Fruit fly (Drosophila melanogaster) whole organism, prepupa: Measurements from ENCODE around the gene CG8461.

ENCODE experiments used
- Blimp-1 ChIP-seq: fragments of 200-800 bp; sonication (Bioruptor generic); optimal IDR thresholded peaks from 3 replicates; lab custom pipeline; 2017; ENCODE audit warnings: missing biosample characterization, missing genetic modification characterization, mild to moderate bottlenecking, moderate library complexity, missing genetic modification reagents
- CG10631 ChIP-seq: fragments of 200-800 bp; sonication (Bioruptor generic); optimal IDR thresholded peaks from 2 replicates; lab custom pipeline; 2016; ENCODE audit warnings: missing biosample characterization, missing genetic modification characterization
- CG11762 ChIP-seq: fragments of 200-800 bp; sonication (Bioruptor generic); optimal IDR thresholded peaks from 3 replicates; lab custom pipeline; 2016; ENCODE audit warnings: missing biosample characterization, missing genetic modification characterization; ENCODE audit not compliant: insufficient read depth
- CG15336 ChIP-seq: fragments of 200-800 bp; sonication (Bioruptor generic); IDR thresholded peaks from 2 replicates; pipeline ENCODE4 v1.3.6; 2022; ENCODE audit warnings: missing biosample characterization, missing genetic modification characterization
- CG1621 ChIP-seq: fragments of 200-800 bp; sonication (Bioruptor generic); optimal IDR thresholded peaks from 3 replicates; lab custom pipeline; 2018; ENCODE audit warnings: missing biosample characterization, mild to moderate bottlenecking, missing genetic modification characterization
- CG16779 ChIP-seq: fragments of 200-800 bp; sonication (Bioruptor generic); optimal IDR thresholded peaks from 3 replicates; lab custom pipeline; 2017; ENCODE audit warnings: missing biosample characterization, mild to moderate bottlenecking, missing genetic modification characterization
- CG3032 ChIP-seq: fragments of 200-800 bp; optimal IDR thresholded peaks from 2 replicates; lab custom pipeline; 2019; ENCODE audit warnings: missing biosample characterization, mild to moderate bottlenecking, missing genetic modification characterization, moderate library complexity
- CG32006 ChIP-seq: fragments of 200-800 bp; sonication (Bioruptor generic); optimal IDR thresholded peaks from 3 replicates; lab custom pipeline; 2017; ENCODE audit warnings: missing biosample characterization, mild to moderate bottlenecking, missing genetic modification characterization
- CG34406 ChIP-seq: fragments of 200-800 bp; sonication (Bioruptor generic); optimal IDR thresholded peaks from 3 replicates; lab custom pipeline; 2016; ENCODE audit warnings: missing biosample characterization, missing genetic modification characterization
- CG3919 ChIP-seq: fragments of 200-800 bp; sonication (Bioruptor generic); optimal IDR thresholded peaks from 3 replicates; lab custom pipeline; 2016; ENCODE audit warnings: missing biosample characterization, missing genetic modification characterization
- CG4318 ChIP-seq: fragments of 200-800 bp; sonication (Bioruptor generic); optimal IDR thresholded peaks from 3 replicates; lab custom pipeline; 2017; ENCODE audit warnings: missing biosample characterization, mild to moderate bottlenecking, missing genetic modification characterization
- CG6163 ChIP-seq: fragments of 200-800 bp; sonication (Bioruptor generic); IDR thresholded peaks from 3 replicates; pipeline ENCODE4 v1.3.6; 2022; ENCODE audit warnings: missing biosample characterization, missing genetic modification characterization
- CG6276 ChIP-seq: fragments of 200-800 bp; sonication (Bioruptor generic); optimal IDR thresholded peaks from 2 replicates; lab custom pipeline; 2017; ENCODE audit warnings: missing biosample characterization, mild to moderate bottlenecking, missing genetic modification characterization
- CG6792 ChIP-seq: fragments of 200-800 bp; sonication (Bioruptor generic); optimal IDR thresholded peaks from 3 replicates; lab custom pipeline; 2016; ENCODE audit warnings: missing biosample characterization, missing genetic modification characterization
- CG7368 ChIP-seq: fragments of 200-800 bp; sonication (Bioruptor generic); optimal IDR thresholded peaks from 3 replicates; lab custom pipeline; 2016; ENCODE audit warnings: missing biosample characterization, missing genetic modification characterization
- CG8119 ChIP-seq: fragments of 200-800 bp; sonication (Bioruptor generic); IDR thresholded peaks from 3 replicates; pipeline ENCODE4 v1.3.6; 2022; ENCODE audit warnings: missing biosample characterization, missing genetic modification characterization
- CG8319 ChIP-seq: fragments of 200-800 bp; sonication (Bioruptor generic); optimal IDR thresholded peaks from 3 replicates; lab custom pipeline; 2016; ENCODE audit warnings: missing biosample characterization, missing genetic modification characterization
- Eip75B ChIP-seq: fragments of 200-800 bp; sonication (Bioruptor generic); optimal IDR thresholded peaks from 3 replicates; lab custom pipeline; 2016; ENCODE audit warnings: missing biosample characterization, missing genetic modification characterization
- Eip78C ChIP-seq: fragments of 200-800 bp; sonication (Bioruptor generic); peaks from one replicate; lab custom pipeline; 2016; ENCODE audit warnings: missing biosample characterization, missing genetic modification characterization
- Eip93F ChIP-seq: fragments of 200-800 bp; sonication (Bioruptor generic); optimal IDR thresholded peaks from 2 replicates; lab custom pipeline; 2016; ENCODE audit warnings: missing biosample characterization, mild to moderate bottlenecking, missing genetic modification characterization
- Ets21C ChIP-seq: fragments of 200-800 bp; sonication (Bioruptor generic); optimal IDR thresholded peaks from 3 replicates; lab custom pipeline; 2016; ENCODE audit warnings: missing biosample characterization, missing genetic modification characterization
- Ets96B ChIP-seq: fragments of 200-800 bp; optimal IDR thresholded peaks from 2 replicates; lab custom pipeline; 2019; ENCODE audit warnings: missing biosample characterization, mild to moderate bottlenecking, missing genetic modification characterization, moderate library complexity
- Gug ChIP-seq: fragments of 200-800 bp; sonication (Bioruptor generic); IDR thresholded peaks from 2 replicates; pipeline ENCODE4 v1.3.6; 2022; ENCODE audit warnings: missing biosample characterization, missing genetic modification characterization
- Hr38 ChIP-seq: sonication (Bioruptor generic); optimal IDR thresholded peaks from 2 replicates; lab custom pipeline; 2016; ENCODE audit warnings: missing biosample characterization, missing genetic modification characterization
- Hr39 ChIP-seq: fragments of 200-800 bp; sonication (Bioruptor generic); optimal IDR thresholded peaks from 2 replicates; lab custom pipeline; 2016; ENCODE audit warnings: missing biosample characterization, missing genetic modification characterization
- Hr4 ChIP-seq: fragments of 200-800 bp; sonication (Bioruptor generic); optimal IDR thresholded peaks from 3 replicates; lab custom pipeline; 2016; ENCODE audit warnings: missing biosample characterization, missing genetic modification characterization
- Lpt ChIP-seq: fragments of 200-800 bp; sonication (Bioruptor generic); optimal IDR thresholded peaks from 3 replicates; lab custom pipeline; 2016; ENCODE audit warnings: missing biosample characterization, missing genetic modification characterization
- Met ChIP-seq: fragments of 200-800 bp; sonication (Bioruptor generic); optimal IDR thresholded peaks from 3 replicates; lab custom pipeline; 2016; ENCODE audit warnings: missing biosample characterization, missing genetic modification characterization
- Smox ChIP-seq: fragments of 200-800 bp; sonication (Bioruptor generic); optimal IDR thresholded peaks from 3 replicates; lab custom pipeline; 2016; ENCODE audit warnings: missing biosample characterization, missing genetic modification characterization
- Sox102F ChIP-seq: fragments of 200-800 bp; sonication (Bioruptor generic); optimal IDR thresholded peaks from 2 replicates; lab custom pipeline; 2016; ENCODE audit warnings: missing biosample characterization, mild to moderate bottlenecking, missing genetic modification characterization
- Sox14 ChIP-seq: fragments of 200-800 bp; sonication (Bioruptor generic); optimal IDR thresholded peaks from 3 replicates; lab custom pipeline; 2016; ENCODE audit warnings: missing biosample characterization, missing genetic modification characterization
- Sox15 ChIP-seq: fragments of 200-800 bp; sonication (Bioruptor generic); optimal IDR thresholded peaks from 3 replicates; lab custom pipeline; 2016; ENCODE audit warnings: missing biosample characterization, missing genetic modification characterization
- achi ChIP-seq: fragments of 200-800 bp; sonication (Bioruptor generic); optimal IDR thresholded peaks from 3 replicates; lab custom pipeline; 2016; ENCODE audit warnings: missing biosample characterization, missing genetic modification characterization
- cyc ChIP-seq: fragments of 200-800 bp; sonication (Bioruptor generic); optimal IDR thresholded peaks from 3 replicates; lab custom pipeline; 2016; ENCODE audit warnings: missing biosample characterization, missing genetic modification characterization
- dac ChIP-seq: fragments of 200-800 bp; sonication (Bioruptor generic); optimal IDR thresholded peaks from 2 replicates; lab custom pipeline; 2017; ENCODE audit warnings: missing biosample characterization, mild to moderate bottlenecking, missing genetic modification characterization
- eg ChIP-seq: fragments of 200-800 bp; sonication (Bioruptor generic); IDR thresholded peaks from 3 replicates; pipeline ENCODE4 v1.3.6; 2022; ENCODE audit warnings: missing biosample characterization, missing genetic modification characterization
- esn ChIP-seq: fragments of 200-800 bp; sonication (Bioruptor generic); optimal IDR thresholded peaks from 2 replicates; lab custom pipeline; 2016; ENCODE audit warnings: missing biosample characterization, mild to moderate bottlenecking, missing genetic modification characterization, moderate library complexity
- fd59A ChIP-seq: fragments of 200-800 bp; sonication (Bioruptor generic); optimal IDR thresholded peaks from 2 replicates; lab custom pipeline; 2017; ENCODE audit warnings: missing biosample characterization, mild to moderate bottlenecking, missing genetic modification characterization, missing genetic modification reagents
- fd85E ChIP-seq: fragments of 200-800 bp; sonication (Bioruptor generic); optimal IDR thresholded peaks from 3 replicates; lab custom pipeline; 2016; ENCODE audit warnings: missing biosample characterization, missing genetic modification characterization
- fkh ChIP-seq: fragments of 200-800 bp; sonication (Bioruptor generic); optimal IDR thresholded peaks from 3 replicates; lab custom pipeline; 2017; ENCODE audit warnings: missing biosample characterization, mild to moderate bottlenecking, missing genetic modification characterization, moderate library complexity
- lz ChIP-seq: fragments of 200-800 bp; sonication (Bioruptor generic); optimal IDR thresholded peaks from 3 replicates; lab custom pipeline; 2016; ENCODE audit warnings: missing biosample characterization, missing genetic modification characterization
- net ChIP-seq: fragments of 200-800 bp; sonication (Bioruptor generic); optimal IDR thresholded peaks from 3 replicates; lab custom pipeline; 2016; ENCODE audit warnings: missing biosample characterization, missing genetic modification characterization
- pdm3 ChIP-seq: fragments of 200-800 bp; sonication (Bioruptor generic); optimal IDR thresholded peaks from 3 replicates; lab custom pipeline; 2016; ENCODE audit warnings: missing biosample characterization, missing genetic modification characterization
- salr ChIP-seq, 2 experiments: fragments of 200-800 bp; sonication (Bioruptor generic); optimal IDR thresholded peaks; 3 replicates each; lab custom pipeline; 2016 to 2018; ENCODE audit warnings: missing biosample characterization in 2 of 2, missing genetic modification characterization in 2 of 2, mild to moderate bottlenecking in 1 of 2
- spab ChIP-seq: fragments of 200-800 bp; sonication (Bioruptor generic); optimal IDR thresholded peaks from 2 replicates; lab custom pipeline; 2017; ENCODE audit warnings: missing biosample characterization, mild to moderate bottlenecking, missing genetic modification characterization, missing genetic modification reagents
- ss ChIP-seq, 2 experiments: fragments of 200-800 bp; sonication (Bioruptor generic); optimal IDR thresholded peaks; 2 replicates in 1 of 2; 3 replicates in 1 of 2; lab custom pipeline; 2017 to 2018; ENCODE audit warnings: mild to moderate bottlenecking in 2 of 2, missing biosample characterization in 2 of 2, missing genetic modification characterization in 2 of 2, moderate library complexity in 1 of 2
- svp ChIP-seq: fragments of 200-800 bp; sonication (Bioruptor generic); peaks from one replicate; lab custom pipeline; 2016; ENCODE audit warnings: missing biosample characterization, missing genetic modification characterization
- topi ChIP-seq: fragments of 200-800 bp; sonication (Bioruptor generic); optimal IDR thresholded peaks from 3 replicates; lab custom pipeline; 2016; ENCODE audit warnings: missing biosample characterization, missing genetic modification characterization
- vri ChIP-seq: fragments of 200-800 bp; sonication (Bioruptor generic); optimal IDR thresholded peaks from 3 replicates; lab custom pipeline; 2016; ENCODE audit warnings: missing biosample characterization, mild to moderate bottlenecking, missing genetic modification characterization

Gene CG8461

DNA sequence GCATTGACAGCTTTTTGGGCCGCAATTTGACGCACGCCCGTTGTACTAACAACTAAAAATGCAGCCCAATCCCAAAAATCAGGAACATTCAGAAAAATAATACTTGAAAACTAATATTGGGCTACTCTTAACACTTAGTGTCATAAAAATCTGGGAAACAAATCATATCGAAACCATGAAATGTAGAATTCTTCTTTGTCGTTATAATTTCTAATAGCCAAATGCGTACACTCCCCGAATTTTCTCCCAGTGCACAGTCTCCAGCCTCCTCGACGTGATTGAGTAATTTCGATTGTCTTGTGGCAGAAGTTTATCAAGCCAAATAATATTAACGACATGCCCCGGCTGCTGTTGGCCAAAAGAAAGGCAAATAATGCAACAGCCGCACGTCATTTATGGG lies 19.5 kb downstream of the CG8461 start (continued):
- no peak for TF ChIP-seq Eip93F
- TF ChIP-seq topi (GFP tag; lab: Kevin White, UChicago): peak; percentile 36
- TF ChIP-seq CG6792: peak; percentile 26
- no peak for TF ChIP-seq Gug (GFP tag; lab: Robert Waterston, UW)
- no peak for TF ChIP-seq Sox15 (GFP tag; lab: Kevin White, UChicago)
- TF ChIP-seq salr (GFP tag; optimal IDR thresholded peaks at IDR 0.05; lab: Kevin White, UChicago): no peak
- TF ChIP-seq Met (GFP tag; lab: Kevin White, UChicago): peak; percentile 58
- no peak for TF ChIP-seq fd85E (GFP tag; lab: Kevin White, UChicago)
- no peak for TF ChIP-seq Ets96B (tag; lab: Kevin White, UChicago)
- TF ChIP-seq Ets21C: peak; percentile 14
- peak; percentile 36 for TF ChIP-seq cyc (GFP tag; lab: Kevin White, UChicago)
- TF ChIP-seq Eip78C: peak; percentile 48
- TF ChIP-seq CG32006 (GFP tag; lab: Kevin White, UChicago): no peak
- TF ChIP-seq fkh (GFP tag; lab: Kevin White, UChicago): no peak
- TF ChIP-seq CG15336: no peak

DNA sequence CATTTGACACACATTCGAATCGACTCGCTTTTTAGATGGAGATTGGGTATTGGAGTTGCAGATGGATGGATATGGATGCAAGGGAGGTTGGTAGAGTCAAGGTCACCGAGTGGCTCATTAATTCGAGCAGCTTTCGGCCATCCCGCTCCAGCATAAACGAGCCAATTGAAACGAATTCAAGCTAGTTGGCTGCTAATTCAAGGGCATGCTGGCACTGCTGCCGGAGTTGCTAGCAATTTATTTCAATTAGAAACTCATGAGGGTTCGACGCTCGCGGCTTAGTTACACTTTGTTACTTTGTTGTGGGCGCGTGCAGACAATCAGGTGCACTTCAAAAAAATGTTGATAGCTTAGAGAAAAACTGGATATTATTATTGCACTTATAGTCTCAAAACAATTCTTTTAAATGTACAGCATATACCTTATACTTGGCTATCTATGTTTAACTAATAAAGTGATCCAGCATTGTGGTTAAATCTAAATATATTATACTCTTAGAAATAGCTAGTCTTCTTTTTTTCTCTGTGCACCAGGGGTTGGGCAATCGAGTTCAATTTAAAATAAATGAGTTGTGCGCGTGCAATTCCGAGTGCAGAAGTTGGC lies 21.0 kb downstream of the CG8461 start:
- TF ChIP-seq dac (GFP tag; lab: Kevin White, UChicago) (no peak), fd59A (no peak), Sox15 (GFP tag; lab: Kevin White, UChicago) (no peak), Lpt (no peak), Hr39 (GFP tag; lab: Kevin White, UChicago) (no peak), ss (GFP tag; optimal IDR thresholded peaks at IDR 0.05; lab: Kevin White, UChicago) (no peak), Hr4 (GFP tag; lab: Kevin White, UChicago) (peak; percentile 45), Met (GFP tag; lab: Kevin White, UChicago) (no peak), CG8119 (peak; percentile 39; the same call in 1 of the 3 replicates), svp (GFP tag; lab: Kevin White, UChicago) (peak; percentile 37), CG32006 (GFP tag; lab: Kevin White, UChicago) (peak; percentile 50), Sox102F (no peak), pdm3 (no peak), Eip78C (peak; percentile 54), Sox14 (GFP tag; lab: Kevin White, UChicago) (no peak), Eip75B (no peak), Ets21C (no peak), Gug (GFP tag; lab: Robert Waterston, UW) (no peak), salr (GFP tag; optimal IDR thresholded peaks at IDR 0.05; lab: Kevin White, UChicago) (no peak), esn (GFP tag; lab: Kevin White, UChicago) (no peak), CG11762 (GFP tag; lab: Kevin White, UChicago) (no peak), Blimp-1 (GFP tag; lab: Kevin White, UChicago) (no peak), achi (peak; percentile 14), CG16779 (tag; lab: Kevin White, UChicago) (no peak), CG34406 (GFP tag; lab: Kevin White, UChicago) (no peak), CG8319 (GFP tag; lab: Kevin White, UChicago) (no peak), CG6163 (GFP tag; lab: Robert Waterston, UW) (0 out of 3 replicates have a peak, but pooled peaks have one; percentile 29), eg (GFP tag; lab: Robert Waterston, UW) (0 out of 3 replicates have a peak, but pooled peaks have one; percentile 28), Smox (GFP tag; lab: Kevin White, UChicago) (no peak), vri (no peak), CG4318 (GFP tag; lab: Kevin White, UChicago) (no peak), CG6276 (GFP tag; lab: Kevin White, UChicago) (peak; percentile 20), Eip93F (no peak), fd85E (GFP tag; lab: Kevin White, UChicago) (no peak), CG1621 (tag; lab: Kevin White, UChicago) (no peak), CG7368 (GFP tag; lab: Kevin White, UChicago) (no peak), CG3032 (tag; lab: Kevin White, UChicago) (no peak), lz (GFP tag; lab: Kevin White, UChicago) (no peak), CG3919 (GFP tag; lab: Kevin White, UChicago) (peak; percentile 4), Hr38 (GFP tag; lab: Kevin White, UChicago) (no peak), net (peak; percentile 1), CG15336 (peak; percentile 50), spab (GFP tag; lab: Kevin White, UChicago) (no peak), CG10631 (no peak)
